Fruit fly (Drosophila melanogaster) S2 (cell line): ENCODE measurements around the gene mew.

Source experiments
- CG8478 ChIP-seq: fragments of >200 bp; optimal IDR thresholded peaks from 2 replicates; lab custom pipeline; 2018
- CTCF ChIP-seq, 2 experiments: fragments of >200 bp; optimal IDR thresholded peaks; 2 replicates each; lab custom pipeline; 2018

DNA sequence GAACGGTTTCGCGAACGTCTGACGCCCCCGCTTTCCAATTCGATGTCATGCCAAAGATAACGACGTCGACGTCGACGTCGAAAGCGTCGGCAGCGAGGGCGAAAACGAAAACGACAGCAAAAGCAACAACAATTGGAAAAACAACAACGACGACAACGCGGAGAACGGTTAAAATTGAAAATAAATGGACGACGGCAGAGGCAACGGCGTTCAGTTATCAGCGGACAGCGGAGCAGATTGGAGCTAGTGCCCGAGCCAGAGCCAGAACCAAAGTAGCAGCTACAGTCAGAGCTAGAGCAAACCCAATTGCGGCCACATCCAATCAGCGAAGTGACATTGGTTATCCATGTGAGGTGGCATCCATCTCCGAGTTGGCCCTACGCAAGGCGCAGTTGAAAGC lies 47.0 kb upstream of the mew start:
- no peak for TF ChIP-seq CG8478 (lab: Kevin White, UChicago)
- TF ChIP-seq CTCF (optimal IDR thresholded peaks at IDR 0.05; lab: Kevin White, UChicago) = no peak
